Worm (Caenorhabditis elegans): ENCODE results near the gene snap-1.

Gene snap-1

ce11 chrV:8130149-8130661, at the start of gene snap-1:
TSS of gene snap-1 (plus strand) at chrV:8130611.
- TF ChIP-seq nhr-25 (tag; optimal IDR thresholded peaks at IDR 0.05) (peak; percentile 2), nhr-10 (tag; optimal IDR thresholded peaks at IDR 0.05) (no peak), crh-2 (tag; optimal IDR thresholded peaks at IDR 0.05) (peak; percentile 45), nhr-11 (tag; optimal IDR thresholded peaks at IDR 0.05) (no peak), C34F6.9 (tag; optimal IDR thresholded peaks at IDR 0.05) (peak; percentile 92), ceh-16 (tag; optimal IDR thresholded peaks at IDR 0.05) (no peak), skn-1 (tag; optimal IDR thresholded peaks at IDR 0.05) (no peak), fos-1 (tag; optimal IDR thresholded peaks at IDR 0.05) (peak; percentile 48), peb-1 (tag; optimal IDR thresholded peaks at IDR 0.05) (no peak), R02D3.7 (tag; optimal IDR thresholded peaks at IDR 0.05) (no peak), nhr-12 (tag; optimal IDR thresholded peaks at IDR 0.05) (no peak), nhr-6 (tag; optimal IDR thresholded peaks at IDR 0.05) (no peak), lsy-2 (tag; optimal IDR thresholded peaks at IDR 0.05) (peak in 1 of 2 experiments; percentile 64), sma-9 (GFP tag; optimal IDR thresholded peaks at IDR 0.05) (peak; percentile 70), sma-9 (tag; optimal IDR thresholded peaks at IDR 0.05) (no peak), snpc-4 (tag; optimal IDR thresholded peaks at IDR 0.05) (peak; percentile 47), gmeb-1 (tag; optimal IDR thresholded peaks at IDR 0.05) (no peak), elt-3 (tag; optimal IDR thresholded peaks at IDR 0.05) (no peak), nhr-237 (tag; optimal IDR thresholded peaks at IDR 0.05) (no peak), nhr-23 (tag; optimal IDR thresholded peaks at IDR 0.05) (no peak), alr-1 (tag; optimal IDR thresholded peaks at IDR 0.05) (no peak), mab-5 (tag; optimal IDR thresholded peaks at IDR 0.05) (peak; percentile 55), nhr-21 (tag; optimal IDR thresholded peaks at IDR 0.05) (peak; percentile 16), ceh-82 (tag; optimal IDR thresholded peaks at IDR 0.05) (no peak), nhr-77 (tag; optimal IDR thresholded peaks at IDR 0.05) (no peak), ztf-1 (GFP tag; conservative IDR thresholded peaks at IDR 0.05) (no peak), ztf-4 (tag; optimal IDR thresholded peaks at IDR 0.05) (peak; percentile 26), dmd-4 (tag; optimal IDR thresholded peaks at IDR 0.05) (no peak), unc-62 (GFP tag; optimal IDR thresholded peaks at IDR 0.05) (no peak), egl-27 (tag; optimal IDR thresholded peaks at IDR 0.05) (peak; percentile 14), mdl-1 (tag; optimal IDR thresholded peaks at IDR 0.05) (peak in 1 of 2 experiments; percentile 61), zag-1 (tag; optimal IDR thresholded peaks at IDR 0.05) (peak; percentile 76), unc-55 (GFP tag; optimal IDR thresholded peaks at IDR 0.05) (peak; percentile 62), ama-1 (optimal IDR thresholded peaks at IDR 0.05) (peak; percentile 26), sma-3 (GFP tag; optimal IDR thresholded peaks at IDR 0.05) (no peak), lin-13 (GFP tag; optimal IDR thresholded peaks at IDR 0.05) (no peak), nhr-129 (tag; optimal IDR thresholded peaks at IDR 0.05) (peak; percentile 70), F13H6.1 (tag; optimal IDR thresholded peaks at IDR 0.05) (peak; percentile 49), lin-11 (tag; optimal IDR thresholded peaks at IDR 0.05) (no peak), mbf-1 (tag; optimal IDR thresholded peaks at IDR 0.05) (no peak), ZK546.5 (tag; optimal IDR thresholded peaks at IDR 0.05) (no peak), ztf-11 (tag; optimal IDR thresholded peaks at IDR 0.05) (no peak), Y55F3AM.14 (GFP tag; optimal IDR thresholded peaks at IDR 0.05) (no peak), lin-39 (tag; optimal IDR thresholded peaks at IDR 0.05) (no peak), sem-4 (tag; optimal IDR thresholded peaks at IDR 0.05) (no peak), unc-39 (tag; optimal IDR thresholded peaks at IDR 0.05) (no peak), aly-2 (tag; optimal IDR thresholded peaks at IDR 0.05) (peak; percentile 35), blmp-1 (tag; optimal IDR thresholded peaks at IDR 0.05; ENCODE audit: insufficient read depth) (no peak), elt-1 (tag; optimal IDR thresholded peaks at IDR 0.05) (no peak)

All from whole organism, L2 larva.